Worm (Caenorhabditis elegans) whole organism, late embryonic: Measurements from ENCODE around the gene toe-1.

ENCODE experiments used
- nhr-11 ChIP-seq: fragments of 150-350 bp; optimal IDR thresholded peaks from 2 replicates; lab custom pipeline; 2014; ENCODE audit warnings: missing biosample characterization, missing genetic modification characterization
- tbx-7 ChIP-seq: sonication (generic microtip); optimal IDR thresholded peaks from 2 replicates; lab custom pipeline; 2016; ENCODE audit warnings: missing genotype, missing genetic modification characterization, missing compliant biosample characterization
- zip-5 ChIP-seq: sonication (generic microtip); optimal IDR thresholded peaks from 2 replicates; lab custom pipeline; 2016; ENCODE audit warnings: missing genetic modification characterization, missing compliant biosample characterization

DNA sequence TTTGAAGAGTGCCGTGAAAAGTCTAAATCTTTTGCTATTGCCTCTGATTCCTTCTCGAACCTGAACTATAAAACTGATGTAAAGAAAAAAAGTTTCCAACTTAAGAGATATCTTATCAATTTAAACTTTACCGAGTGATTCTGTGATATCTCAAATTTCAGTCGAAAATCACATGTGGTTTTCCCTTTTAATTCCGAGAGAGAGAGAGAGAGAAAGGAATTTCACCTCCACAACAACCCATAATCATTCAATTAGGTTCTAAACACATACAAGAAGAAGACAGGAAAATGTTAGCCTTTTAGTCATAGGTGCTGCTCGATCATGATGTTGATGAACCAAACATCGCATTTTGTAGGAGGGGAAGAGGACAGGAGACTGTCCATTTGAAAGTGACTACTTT lies 33.9 kb upstream of the toe-1 start:
- TF ChIP-seq zip-5 (tag; lab: Kevin White, UChicago) (no peak), nhr-11 (tag; lab: Kevin White, UChicago) (no peak), tbx-7 (tag; lab: Kevin White, UChicago) (no peak)
